Worm (Caenorhabditis elegans) whole organism, L4 larva: ENCODE data around the gene trpp-4.

Experiments used
- F10B5.3 ChIP-seq: sonication (generic microtip); optimal IDR thresholded peaks from 2 replicates; lab custom pipeline; 2016; ENCODE audit warnings: mild to moderate bottlenecking, missing genetic modification characterization, missing compliant biosample characterization
- F26F4.8 ChIP-seq: fragments of 200-800 bp; sonication (Bioruptor generic); conservative IDR thresholded peaks from 2 replicates; pipeline ENCODE4 v1.3.6; 2022; ENCODE audit warnings: missing genetic modification characterization, missing compliant biosample characterization
- F37D6.2 ChIP-seq: sonication (generic microtip); optimal IDR thresholded peaks from 2 replicates; lab custom pipeline; 2016; ENCODE audit warnings: mild to moderate bottlenecking, missing genetic modification characterization, missing compliant biosample characterization
- F44E2.7 ChIP-seq: fragments of 200-800 bp; sonication (Bioruptor generic); IDR thresholded peaks from 2 replicates; pipeline ENCODE4 v2.1.2; 2022; ENCODE audit warnings: missing genetic modification characterization, missing compliant biosample characterization
- F49E8.2 ChIP-seq: sonication (generic microtip); optimal IDR thresholded peaks from 2 replicates; lab custom pipeline; 2016; ENCODE audit warnings: missing compliant biosample characterization, mild to moderate bottlenecking, missing genetic modification characterization, borderline replicate concordance
- Y5F2A.4 ChIP-seq: fragments of 200-800 bp; sonication (Bioruptor generic); optimal IDR thresholded peaks from 2 replicates; lab custom pipeline; 2018; ENCODE audit warnings: mild to moderate bottlenecking, missing genetic modification characterization, missing compliant biosample characterization
- Y75B8A.6 ChIP-seq: fragments of 200-800 bp; sonication (Bioruptor generic); IDR thresholded peaks from 2 replicates; pipeline ENCODE4 v1.3.6; 2022; ENCODE audit warnings: missing genetic modification reagents, missing genetic modification characterization, missing compliant biosample characterization
- aha-1 ChIP-seq: fragments of 150-350 bp; peaks from one replicate; lab custom pipeline; 2014; ENCODE audit warnings: missing biosample characterization, missing genetic modification characterization
- aly-2 ChIP-seq: sonication (generic microtip); optimal IDR thresholded peaks from 2 replicates; lab custom pipeline; 2018; ENCODE audit warnings: missing biosample characterization, missing genetic modification characterization
- arid-1 ChIP-seq: fragments of 200-800 bp; sonication (Bioruptor generic); conservative IDR thresholded peaks from 2 replicates; pipeline ENCODE4 v1.3.6; 2022; ENCODE audit warnings: missing genetic modification reagents, missing genetic modification characterization, missing compliant biosample characterization
- attf-4 ChIP-seq: sonication (generic microtip); optimal IDR thresholded peaks from 3 replicates; lab custom pipeline; 2017; ENCODE audit warnings: missing biosample characterization, missing genetic modification characterization
- ceh-20 ChIP-seq: fragments of 200-800 bp; sonication (Bioruptor generic); IDR thresholded peaks from 2 replicates; pipeline ENCODE4 v1.3.6; 2022; ENCODE audit warnings: missing genetic modification reagents, missing genetic modification characterization, missing compliant biosample characterization
- ceh-32 ChIP-seq: sonication (generic microtip); optimal IDR thresholded peaks from 2 replicates; lab custom pipeline; 2016; ENCODE audit warnings: mild to moderate bottlenecking, missing genetic modification characterization, missing compliant biosample characterization; ENCODE audit not compliant: poor library complexity
- ceh-62 ChIP-seq: sonication (generic microtip); optimal IDR thresholded peaks from 2 replicates; lab custom pipeline; 2017; ENCODE audit warnings: missing biosample characterization, missing genetic modification characterization
- dmd-6 ChIP-seq: fragments of 200-800 bp; sonication (Bioruptor generic); IDR thresholded peaks from 2 replicates; pipeline ENCODE4 v1.3.6; 2022; ENCODE audit warnings: missing genetic modification reagents, missing genetic modification characterization, missing compliant biosample characterization
- dmd-8 ChIP-seq: fragments of 200-800 bp; sonication (Bioruptor generic); IDR thresholded peaks from 2 replicates; pipeline ENCODE4 v1.3.6; 2022; ENCODE audit warnings: missing genetic modification characterization, missing compliant biosample characterization
- dpl-1 ChIP-seq: fragments of 150-350 bp; optimal IDR thresholded peaks from 2 replicates; lab custom pipeline; 2014; ENCODE audit warnings: missing biosample characterization, missing genetic modification reagents, missing genetic modification characterization
- duxl-1 ChIP-seq: sonication (generic microtip); optimal IDR thresholded peaks from 2 replicates; lab custom pipeline; 2016; ENCODE audit warnings: mild to moderate bottlenecking, missing genetic modification characterization, moderate library complexity, missing compliant biosample characterization; ENCODE audit not compliant: poor library complexity
- dve-1 ChIP-seq: sonication (generic microtip); optimal IDR thresholded peaks from 2 replicates; lab custom pipeline; 2017; ENCODE audit warnings: antibody characterized with exemption, mild to moderate bottlenecking, missing genetic modification characterization, missing compliant biosample characterization; ENCODE audit not compliant: insufficient read depth
- fkh-10 ChIP-seq: fragments of 150-350 bp; optimal IDR thresholded peaks from 2 replicates; lab custom pipeline; 2014; ENCODE audit warnings: missing biosample characterization, missing genetic modification reagents, missing genetic modification characterization
- hlh-30 ChIP-seq: sonication (generic microtip); optimal IDR thresholded peaks from 2 replicates; lab custom pipeline; 2017; ENCODE audit warnings: antibody characterized with exemption, mild to moderate bottlenecking, missing genetic modification characterization, missing compliant biosample characterization; ENCODE audit not compliant: insufficient read depth
- hmg-1.1 ChIP-seq: fragments of 200-800 bp; sonication (Bioruptor generic); IDR thresholded peaks from 2 replicates; pipeline ENCODE4 v1.3.6; 2022; ENCODE audit warnings: missing genetic modification reagents, missing genetic modification characterization, missing compliant biosample characterization
- lin-1 ChIP-seq: fragments of 200-800 bp; sonication (Bioruptor generic); IDR thresholded peaks from 2 replicates; pipeline ENCODE4 v1.3.6; 2022; ENCODE audit warnings: missing genetic modification reagents, missing genetic modification characterization, missing compliant biosample characterization
- lin-15B ChIP-seq: fragments of 150-350 bp; sonication (generic microtip); optimal IDR thresholded peaks from 3 replicates; lab custom pipeline; 2014; ENCODE audit warnings: missing biosample characterization, missing genetic modification characterization
- lin-38 ChIP-seq: fragments of 200-800 bp; sonication (Bioruptor generic); IDR thresholded peaks from 2 replicates; pipeline ENCODE4 v1.3.6; 2022; ENCODE audit warnings: missing genetic modification reagents, missing genetic modification characterization, missing compliant biosample characterization
- mep-1 ChIP-seq: fragments of 150-350 bp; sonication (generic microtip); optimal IDR thresholded peaks from 3 replicates; lab custom pipeline; 2014; ENCODE audit warnings: missing biosample characterization, missing genetic modification characterization
- mes-2 ChIP-seq: sonication (generic microtip); optimal IDR thresholded peaks from 2 replicates; lab custom pipeline; 2016; ENCODE audit warnings: missing genotype, mild to moderate bottlenecking, missing genetic modification characterization, missing compliant biosample characterization; ENCODE audit not compliant: poor library complexity, severe bottlenecking
- nhr-10 ChIP-seq: fragments of 150-350 bp; optimal IDR thresholded peaks from 2 replicates; lab custom pipeline; 2014; ENCODE audit warnings: missing biosample characterization, missing genetic modification characterization
- nhr-102 ChIP-seq: sonication (generic microtip); optimal IDR thresholded peaks from 2 replicates; lab custom pipeline; 2016; ENCODE audit warnings: mild to moderate bottlenecking, missing genetic modification characterization, moderate library complexity, missing compliant biosample characterization
- nhr-28 ChIP-seq: fragments of 150-350 bp; optimal IDR thresholded peaks from 2 replicates; lab custom pipeline; 2014; ENCODE audit warnings: missing biosample characterization, missing genetic modification characterization
- nhr-41 ChIP-seq: fragments of 200-800 bp; sonication (Bioruptor generic); IDR thresholded peaks from 2 replicates; pipeline ENCODE4 v1.3.6; 2022; ENCODE audit warnings: missing genetic modification reagents, missing genetic modification characterization, missing compliant biosample characterization
- nhr-6 ChIP-seq: fragments of 150-350 bp; optimal IDR thresholded peaks from 2 replicates; lab custom pipeline; 2014; ENCODE audit warnings: missing biosample characterization, missing genetic modification characterization
- php-3 ChIP-seq: fragments of 200-800 bp; sonication (Bioruptor generic); IDR thresholded peaks from 2 replicates; pipeline ENCODE4 v1.3.6; 2022; ENCODE audit warnings: missing genetic modification reagents, missing genetic modification characterization, missing compliant biosample characterization
- pqm-1 ChIP-seq: sonication (generic microtip); optimal IDR thresholded peaks from 2 replicates; lab custom pipeline; 2017; ENCODE audit warnings: missing biosample characterization, missing genetic modification characterization
- skn-1 ChIP-seq: fragments of 150-350 bp; optimal IDR thresholded peaks from 2 replicates; lab custom pipeline; 2014; ENCODE audit warnings: missing biosample characterization, missing genetic modification characterization
- tra-1 ChIP-seq: fragments of 200-800 bp; sonication (Bioruptor generic); IDR thresholded peaks from 2 replicates; pipeline ENCODE4 v1.3.6; 2022; ENCODE audit warnings: missing genetic modification reagents, missing genetic modification characterization, missing compliant biosample characterization
- unc-62 ChIP-seq, 3 experiments: fragments of 150-350 bp in 1 of 3; sonication (generic microtip); optimal IDR thresholded peaks in 2 of 3; peaks in 1 of 3; 1 replicate in 1 of 3; 2 replicates in 2 of 3; lab custom pipeline; 2014 to 2017; ENCODE audit warnings: missing biosample characterization in 3 of 3, missing genetic modification characterization in 3 of 3, missing genetic modification reagents in 3 of 3, missing genotype in 1 of 3
- vab-7 ChIP-seq: fragments of 200-800 bp; sonication (Bioruptor generic); IDR thresholded peaks from 2 replicates; pipeline ENCODE4 v1.3.6; 2022; ENCODE audit warnings: missing genetic modification reagents, missing genetic modification characterization, missing compliant biosample characterization
- zag-1 ChIP-seq: fragments of 150-350 bp; optimal IDR thresholded peaks from 2 replicates; lab custom pipeline; 2014; ENCODE audit warnings: missing biosample characterization, missing genetic modification characterization
- zfp-2 ChIP-seq: sonication (generic microtip); optimal IDR thresholded peaks from 2 replicates; lab custom pipeline; 2016; ENCODE audit warnings: mild to moderate bottlenecking, missing genetic modification characterization, missing compliant biosample characterization
- zip-2 ChIP-seq: fragments of 150-350 bp; optimal IDR thresholded peaks from 2 replicates; lab custom pipeline; 2014; ENCODE audit warnings: missing biosample characterization, missing genetic modification characterization
- ztf-7 ChIP-seq: fragments of 150-350 bp; optimal IDR thresholded peaks from 2 replicates; lab custom pipeline; 2014; ENCODE audit warnings: missing biosample characterization, missing genetic modification characterization

Gene trpp-4

DNA sequence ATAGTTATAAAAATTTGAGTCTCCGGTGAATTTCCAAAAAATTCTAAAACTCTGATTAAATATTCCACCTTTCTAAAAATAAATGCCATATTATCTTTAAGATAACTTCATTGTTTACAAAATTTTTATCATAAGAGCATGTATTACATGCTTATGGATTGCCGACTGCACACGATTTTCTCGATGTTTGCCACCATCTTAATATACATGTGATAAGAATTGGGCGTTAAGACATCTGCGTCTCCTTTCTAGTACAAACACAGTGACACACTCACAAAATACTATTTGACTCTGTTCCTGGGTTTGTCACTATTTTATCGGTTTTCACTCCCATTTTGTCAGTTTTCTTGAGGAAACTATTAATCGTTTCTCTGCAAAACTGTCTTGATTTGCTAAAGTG, 43.0 kb downstream of the trpp-4 start (continued):
- no peak for TF ChIP-seq zip-2
- TF ChIP-seq skn-1 (tag; lab: Kevin White, UChicago) = no peak
- TF ChIP-seq mep-1 (tag; lab: Kevin White, UChicago) = peak; percentile 33
- TF ChIP-seq F10B5.3 (tag; lab: Kevin White, UChicago) = no peak
- no peak for TF ChIP-seq arid-1
- no peak for TF ChIP-seq aly-2 (tag; lab: Kevin White, UChicago)
- TF ChIP-seq mes-2 (tag; lab: Kevin White, UChicago) = peak; percentile 25
- 0 out of 2 replicates have a peak, but pooled peaks have one; percentile 30 for TF ChIP-seq php-3 (GFP tag; lab: Robert Waterston, UW)
- 0 out of 2 replicates have a peak, but pooled peaks have one; percentile 34 for TF ChIP-seq tra-1 (GFP tag; lab: Robert Waterston, UW)
- TF ChIP-seq hlh-30 (tag; lab: Kevin White, UChicago) = peak; percentile 72
- no peak for TF ChIP-seq F49E8.2 (tag; lab: Kevin White, UChicago)
- no peak for TF ChIP-seq hmg-1.1 (GFP tag; lab: Robert Waterston, UW)
- TF ChIP-seq duxl-1 = no peak
- peak; percentile 21 for TF ChIP-seq nhr-102
- peak; percentile 84 for TF ChIP-seq dve-1 (tag; lab: Kevin White, UChicago)
- no peak for TF ChIP-seq lin-1 (GFP tag; lab: Robert Waterston, UW)
- TF ChIP-seq fkh-10 (GFP tag; lab: Kevin White, UChicago) = no peak
- no peak for TF ChIP-seq F37D6.2 (tag; lab: Kevin White, UChicago)
- peak; percentile 69 for TF ChIP-seq dmd-6
- TF ChIP-seq nhr-6 (tag; lab: Kevin White, UChicago) = no peak
- TF ChIP-seq pqm-1 (tag; lab: Kevin White, UChicago) = peak; percentile 82
- no peak for TF ChIP-seq attf-4 (tag; lab: Kevin White, UChicago)
- TF ChIP-seq dpl-1 (GFP tag; lab: Kevin White, UChicago) = no peak
- TF ChIP-seq Y75B8A.6 (GFP tag; lab: Robert Waterston, UW) = no peak
- TF ChIP-seq nhr-28 = peak; percentile 87
- no peak for TF ChIP-seq ztf-7 (tag; lab: Kevin White, UChicago)

DNA sequence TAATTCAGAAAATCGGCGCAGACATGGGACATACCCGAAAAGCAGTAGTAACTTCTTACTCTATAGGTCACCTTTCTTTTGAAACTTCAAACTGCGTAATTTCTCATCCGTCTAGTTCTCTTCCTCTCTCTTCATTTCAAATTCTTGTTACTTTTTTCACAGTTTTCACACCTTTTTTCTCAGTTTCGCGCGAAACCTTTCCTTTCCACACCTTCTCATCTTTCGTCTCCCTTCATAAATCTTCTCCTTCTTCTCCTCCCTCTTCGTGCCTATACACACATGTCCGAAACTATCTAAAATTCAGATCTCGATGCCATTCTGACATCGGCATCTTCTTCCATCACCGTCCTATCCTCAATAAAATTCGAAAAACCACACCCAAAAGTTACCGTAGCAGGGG, 43.6 kb downstream of the trpp-4 start, which contains the start of gene wdr-62:
Gene wdr-62 (plus strand): TSS at position 301 of the 400 bp plus-strand sequence.
- TF ChIP-seq ceh-20 (no peak), lin-15B (tag; lab: Kevin White, UChicago) (no peak), unc-62 (GFP tag; optimal IDR thresholded peaks at IDR 0.05 in 1 of 2; lab: Kevin White, UChicago) (peak in 1 of 2 experiments; percentile 57), unc-62 (tag; optimal IDR thresholded peaks at IDR 0.05; lab: Kevin White, UChicago) (no peak), aha-1 (tag; lab: Kevin White, UChicago) (peak; percentile 48)

DNA sequence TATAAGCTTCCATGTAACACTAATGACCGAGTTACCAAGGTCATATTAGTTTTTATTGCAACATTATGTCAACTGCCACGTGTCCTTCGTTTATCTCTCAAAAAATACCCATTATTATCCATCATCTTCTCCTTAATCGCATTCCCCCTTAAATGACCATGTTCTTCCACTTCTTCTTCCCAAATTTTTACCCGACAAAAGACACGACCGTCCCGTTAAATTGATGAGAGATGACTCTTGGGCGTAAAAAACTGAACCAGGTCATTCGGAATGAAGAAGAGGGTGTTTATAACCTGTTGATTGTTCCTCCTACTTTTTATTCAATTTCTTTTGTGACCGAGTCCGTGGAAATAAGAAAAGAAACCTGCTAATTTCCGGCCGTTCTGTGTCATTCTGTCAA, 44.5 kb downstream of the trpp-4 start:
- TF ChIP-seq Y5F2A.4 (GFP tag; lab: Kevin White, UChicago) = no peak
- no peak for TF ChIP-seq skn-1 (tag; lab: Kevin White, UChicago)
- no peak for TF ChIP-seq ceh-62
- TF ChIP-seq F26F4.8 = no peak
- no peak for TF ChIP-seq php-3 (GFP tag; lab: Robert Waterston, UW)
- TF ChIP-seq dmd-8 = no peak
- TF ChIP-seq nhr-41 = no peak
- TF ChIP-seq zfp-2 (tag; lab: Kevin White, UChicago) = no peak
- no peak for TF ChIP-seq dmd-6
- no peak for TF ChIP-seq nhr-10
- TF ChIP-seq zag-1 (tag; lab: Kevin White, UChicago) = no peak
- no peak for TF ChIP-seq F10B5.3 (tag; lab: Kevin White, UChicago)
- TF ChIP-seq lin-15B (tag; lab: Kevin White, UChicago) = no peak
- TF ChIP-seq lin-38 (GFP tag; lab: Robert Waterston, UW) = no peak
- TF ChIP-seq mep-1 (tag; lab: Kevin White, UChicago) = no peak
- TF ChIP-seq ceh-32 (tag; lab: Kevin White, UChicago) = no peak
- no peak for TF ChIP-seq aha-1 (tag; lab: Kevin White, UChicago)
- no peak for TF ChIP-seq vab-7 (GFP tag; lab: Robert Waterston, UW)
- no peak for TF ChIP-seq F44E2.7 (GFP tag; lab: Robert Waterston, UW)
- TF ChIP-seq, all 104 proteins: peak for 0
